Worm (Caenorhabditis elegans) whole organism, late embryonic: Measurements from ENCODE around the gene rabs-5.

Experiments used
- C08G9.2 ChIP-seq: sonication (generic microtip); optimal IDR thresholded peaks from 2 replicates; lab custom pipeline; 2016; ENCODE audit warnings: mild to moderate bottlenecking, missing genetic modification characterization, moderate library complexity, missing compliant biosample characterization
- C38D4.7 ChIP-seq: fragments of 200-800 bp; sonication (Bioruptor generic); optimal IDR thresholded peaks from 2 replicates; lab custom pipeline; 2018; ENCODE audit warnings: mild to moderate bottlenecking, missing genetic modification characterization, moderate library complexity, missing compliant biosample characterization
- K09A11.1 ChIP-seq: sonication (generic microtip); optimal IDR thresholded peaks from 2 replicates; lab custom pipeline; 2017; ENCODE audit warnings: antibody characterized with exemption, mild to moderate bottlenecking, missing genetic modification characterization, missing compliant biosample characterization; ENCODE audit not compliant: insufficient read depth
- T23F11.4 ChIP-seq: fragments of 200-800 bp; sonication (Bioruptor generic); optimal IDR thresholded peaks from 2 replicates; lab custom pipeline; 2018; ENCODE audit warnings: mild to moderate bottlenecking, missing genetic modification characterization, missing compliant biosample characterization
- ahr-1 ChIP-seq: sonication (generic microtip); optimal IDR thresholded peaks from 2 replicates; lab custom pipeline; 2016; ENCODE audit warnings: missing genetic modification characterization, missing compliant biosample characterization
- ama-1 ChIP-seq: fragments of 150-350 bp; optimal IDR thresholded peaks from 2 replicates; lab custom pipeline; 2014
- ceh-14 ChIP-seq: sonication (generic microtip); optimal IDR thresholded peaks from 2 replicates; lab custom pipeline; 2016; ENCODE audit warnings: missing genotype, missing genetic modification characterization, missing compliant biosample characterization
- ceh-19 ChIP-seq: fragments of 200-800 bp; sonication (Bioruptor generic); optimal IDR thresholded peaks from 2 replicates; lab custom pipeline; 2018; ENCODE audit warnings: mild to moderate bottlenecking, missing genetic modification characterization, missing compliant biosample characterization
- ceh-24 ChIP-seq: sonication (generic microtip); optimal IDR thresholded peaks from 2 replicates; lab custom pipeline; 2016; ENCODE audit warnings: mild to moderate bottlenecking, missing genetic modification characterization, missing compliant biosample characterization
- ceh-30 ChIP-seq: fragments of 150-350 bp; optimal IDR thresholded peaks from 2 replicates; lab custom pipeline; 2014; ENCODE audit warnings: missing biosample characterization, missing genetic modification characterization
- ceh-31 ChIP-seq: sonication (generic microtip); optimal IDR thresholded peaks from 2 replicates; lab custom pipeline; 2016; ENCODE audit warnings: missing genetic modification characterization, missing compliant biosample characterization
- ceh-34 ChIP-seq: sonication (generic microtip); optimal IDR thresholded peaks from 2 replicates; lab custom pipeline; 2016; ENCODE audit warnings: mild to moderate bottlenecking, missing genetic modification characterization, missing compliant biosample characterization
- ceh-45 ChIP-seq: fragments of 200-800 bp; sonication (Bioruptor generic); IDR thresholded peaks from 2 replicates; pipeline ENCODE4 v1.3.6; 2022; ENCODE audit warnings: missing genetic modification reagents, missing genetic modification characterization, missing compliant biosample characterization
- ceh-48 ChIP-seq: sonication (generic microtip); optimal IDR thresholded peaks from 2 replicates; lab custom pipeline; 2016; ENCODE audit warnings: missing genetic modification characterization, inconsistent platforms, missing compliant biosample characterization
- ceh-9 ChIP-seq: sonication (generic microtip); optimal IDR thresholded peaks from 2 replicates; lab custom pipeline; 2016; ENCODE audit warnings: mild to moderate bottlenecking, missing genetic modification characterization, inconsistent platforms, missing compliant biosample characterization
- che-1 ChIP-seq: sonication (generic microtip); optimal IDR thresholded peaks from 2 replicates; lab custom pipeline; 2016; ENCODE audit warnings: mild to moderate bottlenecking, missing genetic modification characterization, missing compliant biosample characterization
- dmd-4 ChIP-seq: sonication (generic microtip); optimal IDR thresholded peaks from 2 replicates; lab custom pipeline; 2016; ENCODE audit warnings: borderline replicate concordance, missing genetic modification characterization, missing compliant biosample characterization
- dve-1 ChIP-seq: sonication (generic microtip); optimal IDR thresholded peaks from 2 replicates; lab custom pipeline; 2017; ENCODE audit warnings: antibody characterized with exemption, mild to moderate bottlenecking, missing genetic modification characterization, missing compliant biosample characterization
- elt-4 ChIP-seq: sonication (generic microtip); optimal IDR thresholded peaks from 2 replicates; lab custom pipeline; 2016; ENCODE audit warnings: missing genetic modification characterization, missing compliant biosample characterization
- ets-4 ChIP-seq: sonication (generic microtip); optimal IDR thresholded peaks from 2 replicates; lab custom pipeline; 2016; ENCODE audit warnings: missing genetic modification characterization, missing compliant biosample characterization
- fkh-10 ChIP-seq: fragments of 150-350 bp; optimal IDR thresholded peaks from 2 replicates; lab custom pipeline; 2014; ENCODE audit warnings: missing biosample characterization, missing genetic modification reagents, missing genetic modification characterization
- gmeb-2 ChIP-seq: sonication (generic microtip); optimal IDR thresholded peaks from 2 replicates; lab custom pipeline; 2016; ENCODE audit warnings: missing genetic modification characterization, inconsistent platforms, missing compliant biosample characterization
- hlh-13 ChIP-seq: fragments of 200-800 bp; sonication (Bioruptor generic); optimal IDR thresholded peaks from 2 replicates; lab custom pipeline; 2018; ENCODE audit warnings: mild to moderate bottlenecking, missing genetic modification characterization, missing compliant biosample characterization
- hlh-15 ChIP-seq: sonication (generic microtip); optimal IDR thresholded peaks from 2 replicates; lab custom pipeline; 2016; ENCODE audit warnings: missing genetic modification characterization, missing compliant biosample characterization
- hlh-6 ChIP-seq: sonication (generic microtip); optimal IDR thresholded peaks from 2 replicates; lab custom pipeline; 2016; ENCODE audit warnings: missing genotype, missing genetic modification characterization, missing compliant biosample characterization
- hlh-8 ChIP-seq: sonication (generic microtip); optimal IDR thresholded peaks from 2 replicates; lab custom pipeline; 2016; ENCODE audit warnings: missing genotype, missing genetic modification characterization, missing compliant biosample characterization
- lim-6 ChIP-seq: sonication (generic microtip); optimal IDR thresholded peaks from 2 replicates; lab custom pipeline; 2016; ENCODE audit warnings: missing genetic modification characterization, missing compliant biosample characterization
- lin-11 ChIP-seq: fragments of 200-800 bp; sonication (Bioruptor generic); optimal IDR thresholded peaks from 2 replicates; lab custom pipeline; 2018; ENCODE audit warnings: mild to moderate bottlenecking, missing genetic modification characterization, missing compliant biosample characterization
- mec-3 ChIP-seq: sonication (generic microtip); optimal IDR thresholded peaks from 2 replicates; lab custom pipeline; 2016; ENCODE audit warnings: borderline replicate concordance, missing genetic modification characterization, missing compliant biosample characterization
- nfya-1 ChIP-seq: sonication (generic microtip); optimal IDR thresholded peaks from 2 replicates; lab custom pipeline; 2017; ENCODE audit warnings: missing genetic modification characterization, mild to moderate bottlenecking, missing compliant biosample characterization, antibody characterized with exemption, moderate library complexity
- nhr-232 ChIP-seq: sonication (generic microtip); optimal IDR thresholded peaks from 2 replicates; lab custom pipeline; 2016; ENCODE audit warnings: missing genetic modification characterization, missing compliant biosample characterization
- npax-4 ChIP-seq: sonication (generic microtip); optimal IDR thresholded peaks from 2 replicates; lab custom pipeline; 2016; ENCODE audit warnings: missing genetic modification characterization, missing compliant biosample characterization
- pag-3 ChIP-seq: sonication (generic microtip); optimal IDR thresholded peaks from 2 replicates; lab custom pipeline; 2016; ENCODE audit warnings: missing compliant biosample characterization, missing genetic modification characterization, borderline replicate concordance
- pat-9 ChIP-seq: fragments of 200-800 bp; sonication (Bioruptor generic); optimal IDR thresholded peaks from 2 replicates; lab custom pipeline; 2018; ENCODE audit warnings: mild to moderate bottlenecking, missing genetic modification characterization, moderate library complexity, missing compliant biosample characterization
- ref-2 ChIP-seq: sonication (generic microtip); optimal IDR thresholded peaks from 2 replicates; lab custom pipeline; 2016; ENCODE audit warnings: missing genetic modification characterization, missing compliant biosample characterization
- rnt-1 ChIP-seq: sonication (generic microtip); optimal IDR thresholded peaks from 2 replicates; lab custom pipeline; 2016; ENCODE audit warnings: missing genetic modification characterization, missing compliant biosample characterization
- sdc-2 ChIP-seq: sonication (generic microtip); optimal IDR thresholded peaks from 2 replicates; lab custom pipeline; 2016; ENCODE audit warnings: missing genotype, missing genetic modification characterization, missing compliant biosample characterization
- sox-2 ChIP-seq: fragments of 200-800 bp; sonication (Bioruptor generic); IDR thresholded peaks from 2 replicates; pipeline ENCODE4 v1.3.6; 2022; ENCODE audit warnings: missing genetic modification reagents, missing genetic modification characterization, missing compliant biosample characterization
- sox-4 ChIP-seq: sonication (generic microtip); optimal IDR thresholded peaks from 2 replicates; lab custom pipeline; 2017; ENCODE audit warnings: mild to moderate bottlenecking, missing genetic modification characterization, inconsistent platforms, missing compliant biosample characterization
- syd-9 ChIP-seq: sonication (generic microtip); optimal IDR thresholded peaks from 2 replicates; lab custom pipeline; 2016; ENCODE audit warnings: mild to moderate bottlenecking, missing genetic modification characterization, moderate library complexity, missing compliant biosample characterization
- tbx-2 ChIP-seq: sonication (generic microtip); optimal IDR thresholded peaks from 2 replicates; lab custom pipeline; 2016; ENCODE audit warnings: missing genetic modification characterization, missing compliant biosample characterization
- tbx-7 ChIP-seq: sonication (generic microtip); optimal IDR thresholded peaks from 2 replicates; lab custom pipeline; 2016; ENCODE audit warnings: missing genotype, missing genetic modification characterization, missing compliant biosample characterization
- unc-3 ChIP-seq, 2 experiments: fragments of 200-800 bp in 1 of 2; sonication (Bioruptor generic) in 1 of 2; sonication (generic microtip) in 1 of 2; conservative IDR thresholded peaks in 1 of 2; optimal IDR thresholded peaks in 1 of 2; 2 replicates each; pipeline versions ENCODE4 v1.3.6 to Lab custom; 2016 to 2022; ENCODE audit warnings: missing compliant biosample characterization in 2 of 2, missing genetic modification characterization in 2 of 2, missing genetic modification reagents in 1 of 2
- unc-55 ChIP-seq: sonication (generic microtip); optimal IDR thresholded peaks from 2 replicates; lab custom pipeline; 2017; ENCODE audit warnings: missing biosample characterization, missing genetic modification reagents, missing genetic modification characterization
- unc-86 ChIP-seq: sonication (generic microtip); optimal IDR thresholded peaks from 2 replicates; lab custom pipeline; 2016; ENCODE audit warnings: missing genetic modification characterization, missing compliant biosample characterization

Gene rabs-5

ce11 chrIV:8114535-8114934 lies 7.1 kb upstream of the rabs-5 start:
- TF ChIP-seq hlh-15 (tag; lab: Kevin White, UChicago) (no peak), elt-4 (tag; lab: Kevin White, UChicago) (no peak), tbx-7 (no peak), hlh-13 (GFP tag; lab: Kevin White, UChicago) (no peak), lim-6 (tag; lab: Kevin White, UChicago) (no peak), ceh-48 (tag; lab: Kevin White, UChicago) (no peak), ceh-24 (no peak), ahr-1 (tag; lab: Kevin White, UChicago) (no peak), ceh-45 (GFP tag; lab: Robert Waterston, UW) (no peak), C08G9.2 (tag; lab: Kevin White, UChicago) (no peak), ets-4 (no peak), pag-3 (tag; lab: Kevin White, UChicago) (no peak), unc-86 (no peak), syd-9 (no peak), ama-1 (lab: Kevin White, UChicago) (no peak), hlh-6 (no peak), dve-1 (tag; lab: Kevin White, UChicago) (no peak), npax-4 (tag; lab: Kevin White, UChicago) (no peak), hlh-8 (no peak)

ce11 chrIV:8113161-8113560 lies 5.8 kb upstream of the rabs-5 start, which contains the start of gene Y42H9AR.1:
Y42H9AR.1 (plus strand) TSS chrIV:8113393.
- TF ChIP-seq tbx-2 (no peak), ceh-24 (no peak), pag-3 (tag; lab: Kevin White, UChicago) (no peak), C38D4.7 (no peak), T23F11.4 (GFP tag; lab: Kevin White, UChicago) (no peak), fkh-10 (GFP tag; lab: Kevin White, UChicago) (no peak), C08G9.2 (tag; lab: Kevin White, UChicago) (no peak), che-1 (tag; lab: Kevin White, UChicago) (no peak), sox-2 (GFP tag; lab: Robert Waterston, UW) (no peak), gmeb-2 (no peak), mec-3 (no peak), unc-3 (GFP tag; conservative IDR thresholded peaks at IDR 0.05; lab: Robert Waterston, UW) (no peak), unc-3 (tag; optimal IDR thresholded peaks at IDR 0.05; lab: Kevin White, UChicago) (no peak), dmd-4 (tag; lab: Kevin White, UChicago) (no peak), dve-1 (tag; lab: Kevin White, UChicago) (no peak), npax-4 (tag; lab: Kevin White, UChicago) (no peak), K09A11.1 (tag; lab: Kevin White, UChicago) (no peak), nfya-1 (tag; lab: Kevin White, UChicago) (no peak), sdc-2 (no peak)

ce11 chrIV:8112646-8113045 lies 5.2 kb upstream of the rabs-5 start:
- TF ChIP-seq ceh-30 (tag; lab: Kevin White, UChicago), result no peak
- no peak for TF ChIP-seq ama-1 (lab: Kevin White, UChicago)
- no peak for TF ChIP-seq sox-4 (tag; lab: Kevin White, UChicago)
- TF ChIP-seq unc-55 (GFP tag; lab: Kevin White, UChicago), result no peak
- no peak for TF ChIP-seq ceh-19
- TF ChIP-seq hlh-8, result no peak
- TF ChIP-seq syd-9, result no peak
- TF ChIP-seq tbx-2, result no peak

ce11 chrIV:8112187-8112586 lies 4.8 kb upstream of the rabs-5 start, which contains the start of gene Y42H9AR.4:
Y42H9AR.4 (minus strand) TSS chrIV:8112218.
- TF ChIP-seq ceh-31 (tag; lab: Kevin White, UChicago), result peak; percentile 18
- TF ChIP-seq nhr-232 (tag; lab: Kevin White, UChicago), result no peak
- no peak for TF ChIP-seq ref-2 (tag; lab: Kevin White, UChicago)
- TF ChIP-seq ceh-14 (tag; lab: Kevin White, UChicago), result peak; percentile 11
- TF ChIP-seq syd-9, result no peak
- TF ChIP-seq ceh-19, result peak; percentile 14
- TF ChIP-seq sox-4 (tag; lab: Kevin White, UChicago), result no peak
- no peak for TF ChIP-seq hlh-8
- peak; percentile 9 for TF ChIP-seq nfya-1 (tag; lab: Kevin White, UChicago)
- no peak for TF ChIP-seq mec-3
- TF ChIP-seq ceh-34 (tag; lab: Kevin White, UChicago), result no peak
- TF ChIP-seq dve-1 (tag; lab: Kevin White, UChicago), result no peak
- no peak for TF ChIP-seq sox-2 (GFP tag; lab: Robert Waterston, UW)
- no peak for TF ChIP-seq lin-11
- TF ChIP-seq rnt-1 (tag; lab: Kevin White, UChicago), result no peak
- TF ChIP-seq pat-9 (tag; lab: Kevin White, UChicago), result no peak
- no peak for TF ChIP-seq hlh-13 (GFP tag; lab: Kevin White, UChicago)
- no peak for TF ChIP-seq tbx-2
- TF ChIP-seq ahr-1 (tag; lab: Kevin White, UChicago), result no peak
- no peak for TF ChIP-seq unc-3 (GFP tag; conservative IDR thresholded peaks at IDR 0.05; lab: Robert Waterston, UW)
- no peak for TF ChIP-seq unc-3 (tag; optimal IDR thresholded peaks at IDR 0.05; lab: Kevin White, UChicago)
- TF ChIP-seq ceh-48 (tag; lab: Kevin White, UChicago), result peak; percentile 25
- no peak for TF ChIP-seq ceh-9 (tag; lab: Kevin White, UChicago)
- no peak for TF ChIP-seq elt-4 (tag; lab: Kevin White, UChicago)
